Worm (Caenorhabditis elegans) whole organism, late embryonic: Measurements from ENCODE around the gene F35A5.2.

Experiments
- K02D7.2 ChIP-seq: sonication (generic microtip); optimal IDR thresholded peaks from 2 replicates; lab custom pipeline; 2017; ENCODE audit warnings: mild to moderate bottlenecking, missing genetic modification characterization, missing compliant biosample characterization
- ama-1 ChIP-seq: fragments of 150-350 bp; optimal IDR thresholded peaks from 2 replicates; lab custom pipeline; 2014
- ceh-19 ChIP-seq: fragments of 200-800 bp; sonication (Bioruptor generic); optimal IDR thresholded peaks from 2 replicates; lab custom pipeline; 2018; ENCODE audit warnings: mild to moderate bottlenecking, missing genetic modification characterization, missing compliant biosample characterization
- ceh-22 ChIP-seq: sonication (generic microtip); optimal IDR thresholded peaks from 2 replicates; lab custom pipeline; 2017; ENCODE audit warnings: missing biosample characterization, missing genetic modification characterization
- ceh-34 ChIP-seq: sonication (generic microtip); optimal IDR thresholded peaks from 2 replicates; lab custom pipeline; 2016; ENCODE audit warnings: mild to moderate bottlenecking, missing genetic modification characterization, missing compliant biosample characterization
- elt-4 ChIP-seq: sonication (generic microtip); optimal IDR thresholded peaks from 2 replicates; lab custom pipeline; 2016; ENCODE audit warnings: missing genetic modification characterization, missing compliant biosample characterization
- eyg-1 ChIP-seq: sonication (generic microtip); optimal IDR thresholded peaks from 2 replicates; lab custom pipeline; 2016; ENCODE audit warnings: missing genotype, missing genetic modification characterization, missing compliant biosample characterization
- hlh-15 ChIP-seq: sonication (generic microtip); optimal IDR thresholded peaks from 2 replicates; lab custom pipeline; 2016; ENCODE audit warnings: missing genetic modification characterization, missing compliant biosample characterization
- nfya-1 ChIP-seq: sonication (generic microtip); optimal IDR thresholded peaks from 2 replicates; lab custom pipeline; 2017; ENCODE audit warnings: missing genetic modification characterization, mild to moderate bottlenecking, missing compliant biosample characterization, antibody characterized with exemption, moderate library complexity
- nhr-11 ChIP-seq: fragments of 150-350 bp; optimal IDR thresholded peaks from 2 replicates; lab custom pipeline; 2014; ENCODE audit warnings: missing biosample characterization, missing genetic modification characterization
- unc-86 ChIP-seq: sonication (generic microtip); optimal IDR thresholded peaks from 2 replicates; lab custom pipeline; 2016; ENCODE audit warnings: missing genetic modification characterization, missing compliant biosample characterization

DNA sequence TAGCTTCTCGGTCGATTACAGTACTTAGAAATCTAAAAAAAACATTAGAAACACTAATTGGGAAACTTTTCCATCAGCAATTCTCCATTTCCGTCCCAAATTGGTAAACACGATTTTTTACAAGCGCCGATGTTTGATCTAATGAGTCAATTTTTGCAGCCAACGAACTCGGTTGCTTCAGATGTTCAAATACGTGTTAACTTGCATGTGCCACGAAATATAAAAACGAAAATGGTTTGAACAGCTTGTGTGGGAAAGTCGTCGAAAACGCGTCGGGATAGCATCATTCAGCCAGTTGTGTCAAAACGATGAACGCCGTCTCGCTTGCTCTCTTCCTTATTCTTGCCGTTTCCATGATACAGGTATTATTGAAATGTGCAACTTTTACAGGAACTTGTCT is at the start of gene F35A5.2:
- no peak for TF ChIP-seq ceh-19
- TF ChIP-seq K02D7.2, result no peak
- TF ChIP-seq unc-86, result no peak
- TF ChIP-seq hlh-15 (tag; lab: Kevin White, UChicago), result no peak
- TF ChIP-seq ceh-34 (tag; lab: Kevin White, UChicago), result no peak
- TF ChIP-seq ceh-22 (tag; lab: Kevin White, UChicago), result no peak
- TF ChIP-seq nfya-1 (tag; lab: Kevin White, UChicago), result no peak
- TF ChIP-seq nhr-11, result no peak
- TF ChIP-seq eyg-1 (tag; lab: Kevin White, UChicago), result no peak
- no peak for TF ChIP-seq elt-4 (tag; lab: Kevin White, UChicago)
- no peak for TF ChIP-seq ama-1
